Worm (Caenorhabditis elegans): ENCODE results near the gene C54F6.5.

- TF ChIP-seq tra-4 (tag; optimal IDR thresholded peaks at IDR 0.05): no peak
- no peak for TF ChIP-seq hmbx-1 (tag; optimal IDR thresholded peaks at IDR 0.05)
- no peak for TF ChIP-seq ama-1 (optimal IDR thresholded peaks at IDR 0.05)
- no peak for TF ChIP-seq scrt-1 (GFP tag; IDR thresholded peaks at IDR 0.05)
These were observed 22.9 kb downstream of the C54F6.5 start, which contains the start of gene F19F10.3 for ce11 chrV:7551821-7552220.
